Worm (Caenorhabditis elegans) whole organism, mixed stage, embryonic: ENCODE data around the gene F39B3.3.
A peak's percentile ranks its signal among the peaks of the same experiment; 100 is the strongest.

Experiments
- M03D4.4 ChIP-seq: sonication (generic microtip); optimal IDR thresholded peaks from 2 replicates; lab custom pipeline; 2017; ENCODE audit warnings: mild to moderate bottlenecking, missing genetic modification characterization, missing compliant biosample characterization
- bed-3 ChIP-seq: fragments of 200-800 bp; sonication (Bioruptor generic); optimal IDR thresholded peaks from 3 replicates; lab custom pipeline; 2018; ENCODE audit warnings: mild to moderate bottlenecking, missing genetic modification characterization, moderate library complexity, missing compliant biosample characterization
- blmp-1 ChIP-seq: fragments of 150-350 bp; optimal IDR thresholded peaks from 2 replicates; lab custom pipeline; 2014; ENCODE audit warnings: missing biosample characterization, missing genetic modification characterization
- ceh-39 ChIP-seq: fragments of 150-350 bp; optimal IDR thresholded peaks from 2 replicates; lab custom pipeline; 2014; ENCODE audit warnings: missing biosample characterization, missing genetic modification characterization
- ceh-43 ChIP-seq: fragments of 200-800 bp; sonication (Bioruptor generic); optimal IDR thresholded peaks from 2 replicates; lab custom pipeline; 2018; ENCODE audit warnings: mild to moderate bottlenecking, missing genetic modification characterization, moderate library complexity, missing compliant biosample characterization
- ceh-83 ChIP-seq: fragments of 200-800 bp; sonication (Bioruptor generic); optimal IDR thresholded peaks from 2 replicates; lab custom pipeline; 2018; ENCODE audit warnings: mild to moderate bottlenecking, missing genetic modification characterization, missing compliant biosample characterization
- ces-1 ChIP-seq: fragments of 150-350 bp; optimal IDR thresholded peaks from 2 replicates; lab custom pipeline; 2014; ENCODE audit warnings: missing biosample characterization, missing genetic modification reagents, missing genetic modification characterization
- cnd-1 ChIP-seq: fragments of 200-800 bp; sonication (Bioruptor generic); optimal IDR thresholded peaks from 2 replicates; lab custom pipeline; 2018; ENCODE audit warnings: mild to moderate bottlenecking, missing genetic modification characterization, missing compliant biosample characterization
- drap-1 ChIP-seq: fragments of 200-800 bp; sonication (Bioruptor generic); optimal IDR thresholded peaks from 3 replicates; lab custom pipeline; 2018; ENCODE audit warnings: mild to moderate bottlenecking, missing genetic modification characterization, missing compliant biosample characterization
- elt-1 ChIP-seq: sonication (generic microtip); optimal IDR thresholded peaks from 2 replicates; lab custom pipeline; 2017; ENCODE audit warnings: missing genetic modification characterization, mild to moderate bottlenecking, missing compliant biosample characterization, antibody characterized with exemption, moderate library complexity, borderline replicate concordance; ENCODE audit not compliant: insufficient read depth
- elt-3 ChIP-seq: fragments of 150-350 bp; optimal IDR thresholded peaks from 2 replicates; lab custom pipeline; 2014; ENCODE audit warnings: missing biosample characterization, missing genetic modification characterization
- flh-1 ChIP-seq: fragments of 200-800 bp; sonication (Bioruptor generic); optimal IDR thresholded peaks from 2 replicates; lab custom pipeline; 2018; ENCODE audit warnings: mild to moderate bottlenecking, missing genetic modification characterization, moderate library complexity, missing compliant biosample characterization
- ham-2 ChIP-seq: fragments of 200-800 bp; sonication (Bioruptor generic); optimal IDR thresholded peaks from 2 replicates; lab custom pipeline; 2018; ENCODE audit warnings: mild to moderate bottlenecking, missing genetic modification characterization, missing compliant biosample characterization
- hlh-1 ChIP-seq: fragments of 150-350 bp; optimal IDR thresholded peaks from 2 replicates; lab custom pipeline; 2014; ENCODE audit warnings: missing biosample characterization, missing genetic modification reagents, missing genetic modification characterization
- lin-13 ChIP-seq: fragments of 150-350 bp; optimal IDR thresholded peaks from 2 replicates; lab custom pipeline; 2014; ENCODE audit warnings: missing biosample characterization, missing genetic modification characterization
- lin-32 ChIP-seq: fragments of 200-800 bp; sonication (Bioruptor generic); optimal IDR thresholded peaks from 2 replicates; lab custom pipeline; 2018; ENCODE audit warnings: mild to moderate bottlenecking, missing genetic modification characterization, missing compliant biosample characterization
- lsy-2 ChIP-seq: fragments of 150-350 bp; optimal IDR thresholded peaks from 2 replicates; lab custom pipeline; 2014; ENCODE audit warnings: missing biosample characterization, missing genetic modification characterization
- mab-5 ChIP-seq: fragments of 150-350 bp; optimal IDR thresholded peaks from 2 replicates; lab custom pipeline; 2014; ENCODE audit warnings: missing biosample characterization, missing genetic modification characterization
- mep-1 ChIP-seq: fragments of 150-350 bp; optimal IDR thresholded peaks from 2 replicates; lab custom pipeline; 2017; ENCODE audit warnings: missing biosample characterization, missing genetic modification reagents, missing genetic modification characterization, inconsistent platforms
- mls-2 ChIP-seq: sonication (generic microtip); optimal IDR thresholded peaks from 2 replicates; lab custom pipeline; 2016; ENCODE audit warnings: mild to moderate bottlenecking, missing genetic modification characterization, moderate library complexity, missing compliant biosample characterization
- nhr-12 ChIP-seq: fragments of 150-350 bp; optimal IDR thresholded peaks from 2 replicates; lab custom pipeline; 2014; ENCODE audit warnings: missing biosample characterization, missing genetic modification characterization
- nhr-2 ChIP-seq: fragments of 150-350 bp; optimal IDR thresholded peaks from 2 replicates; lab custom pipeline; 2014; ENCODE audit warnings: missing biosample characterization, missing genetic modification characterization
- nhr-237 ChIP-seq: fragments of 150-350 bp; optimal IDR thresholded peaks from 2 replicates; lab custom pipeline; 2014; ENCODE audit warnings: missing biosample characterization, missing genetic modification characterization
- nhr-28 ChIP-seq: fragments of 150-350 bp; optimal IDR thresholded peaks from 2 replicates; lab custom pipeline; 2014; ENCODE audit warnings: missing biosample characterization, missing genetic modification characterization
- nhr-76 ChIP-seq: sonication (generic microtip); optimal IDR thresholded peaks from 2 replicates; lab custom pipeline; 2017; ENCODE audit warnings: missing biosample characterization, missing genetic modification characterization
- pha-4 ChIP-seq: fragments of 150-350 bp; optimal IDR thresholded peaks from 2 replicates; lab custom pipeline; 2018; ENCODE audit warnings: missing biosample characterization, missing genetic modification reagents, missing genetic modification characterization
- sem-2 ChIP-seq: fragments of 200-800 bp; sonication (Bioruptor generic); optimal IDR thresholded peaks from 2 replicates; lab custom pipeline; 2018; ENCODE audit warnings: mild to moderate bottlenecking, missing genetic modification characterization, missing compliant biosample characterization
- snpc-4 ChIP-seq: fragments of 150-350 bp; optimal IDR thresholded peaks from 2 replicates; lab custom pipeline; 2014; ENCODE audit warnings: missing biosample characterization, missing genetic modification characterization
- sptf-1 ChIP-seq: sonication (generic microtip); optimal IDR thresholded peaks from 2 replicates; lab custom pipeline; 2017; ENCODE audit warnings: mild to moderate bottlenecking, missing genetic modification characterization, moderate library complexity, missing compliant biosample characterization
- tbx-8 ChIP-seq: fragments of 200-800 bp; sonication (Bioruptor generic); optimal IDR thresholded peaks from 2 replicates; lab custom pipeline; 2018; ENCODE audit warnings: mild to moderate bottlenecking, missing genetic modification characterization, moderate library complexity, missing compliant biosample characterization
- unc-120 ChIP-seq: sonication (generic microtip); optimal IDR thresholded peaks from 2 replicates; lab custom pipeline; 2017; ENCODE audit warnings: missing genetic modification characterization, missing compliant biosample characterization; ENCODE audit not compliant: poor library complexity, severe bottlenecking
- unc-39 ChIP-seq: fragments of 150-350 bp; optimal IDR thresholded peaks from 2 replicates; lab custom pipeline; 2014; ENCODE audit warnings: missing biosample characterization, missing genetic modification characterization
- unc-62 ChIP-seq: fragments of 150-350 bp; optimal IDR thresholded peaks from 2 replicates; lab custom pipeline; 2014; ENCODE audit warnings: missing biosample characterization, missing genetic modification reagents, missing genetic modification characterization
- zip-8 ChIP-seq: fragments of 150-350 bp; optimal IDR thresholded peaks from 2 replicates; lab custom pipeline; 2014; ENCODE audit warnings: missing biosample characterization, missing genetic modification characterization
- ztf-11 ChIP-seq: fragments of 150-350 bp; optimal IDR thresholded peaks from 2 replicates; lab custom pipeline; 2014; ENCODE audit warnings: missing biosample characterization, missing genetic modification characterization

The F39B3.3 gene

ce11 chrX:17613024-17613423, 34.1 kb upstream of the F39B3.3 start:
- TF ChIP-seq elt-3 (tag; lab: Kevin White, UChicago) (no peak), ztf-11 (tag; lab: Kevin White, UChicago) (no peak), nhr-2 (tag; lab: Kevin White, UChicago) (no peak), mab-5 (no peak), tbx-8 (GFP tag; lab: Kevin White, UChicago) (no peak), zip-8 (tag; lab: Kevin White, UChicago) (no peak), ceh-83 (GFP tag; lab: Kevin White, UChicago) (no peak), unc-39 (tag; lab: Kevin White, UChicago) (no peak), ham-2 (GFP tag; lab: Kevin White, UChicago) (no peak), ces-1 (no peak), mep-1 (tag; lab: Kevin White, UChicago) (no peak), nhr-28 (no peak), ceh-43 (GFP tag; lab: Kevin White, UChicago) (no peak), sem-2 (GFP tag; lab: Kevin White, UChicago) (no peak), cnd-1 (tag; lab: Kevin White, UChicago) (no peak), pha-4 (no peak), lin-13 (tag; lab: Kevin White, UChicago) (no peak), lin-32 (GFP tag; lab: Kevin White, UChicago) (no peak), nhr-76 (tag; lab: Kevin White, UChicago) (no peak)

- TF ChIP-seq ceh-83 (GFP tag; lab: Kevin White, UChicago) (peak; percentile 77), tbx-8 (GFP tag; lab: Kevin White, UChicago) (no peak), ztf-11 (tag; lab: Kevin White, UChicago) (no peak), hlh-1 (peak; percentile 9), blmp-1 (tag; lab: Kevin White, UChicago) (no peak), sem-2 (GFP tag; lab: Kevin White, UChicago) (no peak), elt-3 (tag; lab: Kevin White, UChicago) (no peak), M03D4.4 (tag; lab: Kevin White, UChicago) (peak; percentile 20), mls-2 (tag; lab: Kevin White, UChicago) (peak; percentile 8), ceh-39 (tag; lab: Kevin White, UChicago) (no peak), cnd-1 (tag; lab: Kevin White, UChicago) (peak; percentile 67), drap-1 (GFP tag; lab: Kevin White, UChicago) (peak; percentile 29), flh-1 (GFP tag; lab: Kevin White, UChicago) (no peak)
Measured at ce11 chrX:17611180-17611579, 32.3 kb upstream of the F39B3.3 start.

- TF ChIP-seq flh-1 (GFP tag; lab: Kevin White, UChicago) (no peak), lsy-2 (tag; lab: Kevin White, UChicago) (peak; percentile 36), mab-5 (no peak), blmp-1 (tag; lab: Kevin White, UChicago) (no peak), nhr-237 (no peak), drap-1 (GFP tag; lab: Kevin White, UChicago) (peak; percentile 36), zip-8 (tag; lab: Kevin White, UChicago) (no peak), unc-39 (tag; lab: Kevin White, UChicago) (peak; percentile 37), elt-3 (tag; lab: Kevin White, UChicago) (no peak), elt-1 (tag; lab: Kevin White, UChicago) (no peak), ham-2 (GFP tag; lab: Kevin White, UChicago) (no peak), lin-13 (tag; lab: Kevin White, UChicago) (peak; percentile 48), ces-1 (peak; percentile 21), snpc-4 (tag; lab: Kevin White, UChicago) (no peak), sptf-1 (tag; lab: Kevin White, UChicago) (peak; percentile 73), nhr-76 (tag; lab: Kevin White, UChicago) (no peak), mep-1 (tag; lab: Kevin White, UChicago) (no peak), ztf-11 (tag; lab: Kevin White, UChicago) (no peak), mls-2 (tag; lab: Kevin White, UChicago) (no peak), sem-2 (GFP tag; lab: Kevin White, UChicago) (no peak), cnd-1 (tag; lab: Kevin White, UChicago) (no peak), pha-4 (no peak), nhr-12 (tag; lab: Kevin White, UChicago) (no peak), unc-62 (GFP tag; lab: Kevin White, UChicago) (peak; percentile 29), unc-120 (tag; lab: Kevin White, UChicago) (peak; percentile 71), nhr-2 (tag; lab: Kevin White, UChicago) (peak; percentile 21), M03D4.4 (tag; lab: Kevin White, UChicago) (peak; percentile 47), ceh-83 (GFP tag; lab: Kevin White, UChicago) (no peak), ceh-39 (tag; lab: Kevin White, UChicago) (peak; percentile 63), lin-32 (GFP tag; lab: Kevin White, UChicago) (peak; percentile 28), hlh-1 (peak; percentile 74), bed-3 (GFP tag; lab: Kevin White, UChicago) (no peak), nhr-28 (no peak), tbx-8 (GFP tag; lab: Kevin White, UChicago) (no peak), ceh-43 (GFP tag; lab: Kevin White, UChicago) (no peak)
Measured at ce11 chrX:17610406-17610981, 31.6 kb upstream of the F39B3.3 start.
